Fruit fly (Drosophila melanogaster): ENCODE measurements around the gene ddbt.

ddbt gene

dm6 chr3L:294841-295408, 22.0 kb upstream of the ddbt start:
- TF ChIP-seq Myc (optimal IDR thresholded peaks at IDR 0.05), result no peak

dm6 chr3L:297240-297639, 19.6 kb upstream of the ddbt start:
- TF ChIP-seq Myc (optimal IDR thresholded peaks at IDR 0.05) (no peak), insv (optimal IDR thresholded peaks at IDR 0.05) (no peak), h (optimal IDR thresholded peaks at IDR 0.05) (no peak), Sin3A (optimal IDR thresholded peaks at IDR 0.05) (no peak), psq (optimal IDR thresholded peaks at IDR 0.05) (no peak), ttk (optimal IDR thresholded peaks at IDR 0.05) (no peak)

- TF ChIP-seq Sin3A (optimal IDR thresholded peaks at IDR 0.05), result no peak
- no peak for TF ChIP-seq h (optimal IDR thresholded peaks at IDR 0.05)
- no peak for TF ChIP-seq ttk (optimal IDR thresholded peaks at IDR 0.05)
- TF ChIP-seq psq (optimal IDR thresholded peaks at IDR 0.05), result no peak
- no peak for TF ChIP-seq insv (optimal IDR thresholded peaks at IDR 0.05)
- TF ChIP-seq Myc (optimal IDR thresholded peaks at IDR 0.05), result no peak
Measured at dm6 chr3L:298459-298858, 18.4 kb upstream of the ddbt start.

- TF ChIP-seq psq (optimal IDR thresholded peaks at IDR 0.05) (no peak), ttk (optimal IDR thresholded peaks at IDR 0.05) (no peak), insv (optimal IDR thresholded peaks at IDR 0.05) (no peak), h (optimal IDR thresholded peaks at IDR 0.05) (no peak), Sin3A (optimal IDR thresholded peaks at IDR 0.05) (no peak), Myc (optimal IDR thresholded peaks at IDR 0.05) (no peak)
Measured at dm6 chr3L:299952-300605, 16.8 kb upstream of the ddbt start.

dm6 chr3L:311607-312006, 5.3 kb upstream of the ddbt start:
- TF ChIP-seq insv (optimal IDR thresholded peaks at IDR 0.05) (no peak), Myc (optimal IDR thresholded peaks at IDR 0.05) (no peak), Sin3A (optimal IDR thresholded peaks at IDR 0.05) (no peak), psq (optimal IDR thresholded peaks at IDR 0.05) (no peak), ttk (optimal IDR thresholded peaks at IDR 0.05) (no peak), h (optimal IDR thresholded peaks at IDR 0.05) (no peak)

- no peak for TF ChIP-seq ttk (optimal IDR thresholded peaks at IDR 0.05)
- no peak for TF ChIP-seq Sin3A (optimal IDR thresholded peaks at IDR 0.05)
- no peak for TF ChIP-seq h (optimal IDR thresholded peaks at IDR 0.05)
- TF ChIP-seq Myc (optimal IDR thresholded peaks at IDR 0.05), result no peak
- TF ChIP-seq psq (optimal IDR thresholded peaks at IDR 0.05), result no peak
- TF ChIP-seq insv (optimal IDR thresholded peaks at IDR 0.05), result no peak
Measured at dm6 chr3L:312323-312722, 4.6 kb upstream of the ddbt start.

dm6 chr3L:315140-315539, 1.7 kb upstream of the ddbt start:
- no peak for TF ChIP-seq ttk (optimal IDR thresholded peaks at IDR 0.05)
- no peak for TF ChIP-seq psq (optimal IDR thresholded peaks at IDR 0.05)
- TF ChIP-seq insv (optimal IDR thresholded peaks at IDR 0.05), result no peak

- TF ChIP-seq psq (optimal IDR thresholded peaks at IDR 0.05) (no peak), Sin3A (optimal IDR thresholded peaks at IDR 0.05) (no peak), Myc (optimal IDR thresholded peaks at IDR 0.05) (no peak), insv (optimal IDR thresholded peaks at IDR 0.05) (no peak), ttk (optimal IDR thresholded peaks at IDR 0.05) (no peak)
Measured at dm6 chr3L:319145-320009, 2.5 kb downstream of the ddbt start, which contains the start of gene fwd. Gene fwd, minus strand, starts transcription at chr3L:319884.

dm6 chr3L:320010-320337, 3.1 kb downstream of the ddbt start:
- no peak for TF ChIP-seq Sin3A (optimal IDR thresholded peaks at IDR 0.05)
- no peak for TF ChIP-seq Myc (optimal IDR thresholded peaks at IDR 0.05)
- no peak for TF ChIP-seq ttk (optimal IDR thresholded peaks at IDR 0.05)
- TF ChIP-seq psq (optimal IDR thresholded peaks at IDR 0.05), result no peak
- TF ChIP-seq insv (optimal IDR thresholded peaks at IDR 0.05), result no peak
- no peak for TF ChIP-seq h (optimal IDR thresholded peaks at IDR 0.05)

- TF ChIP-seq Sin3A (optimal IDR thresholded peaks at IDR 0.05) (no peak), psq (optimal IDR thresholded peaks at IDR 0.05) (no peak), Myc (optimal IDR thresholded peaks at IDR 0.05) (no peak), insv (optimal IDR thresholded peaks at IDR 0.05) (no peak)
Measured at dm6 chr3L:320798-321197, 3.9 kb downstream of the ddbt start.

- TF ChIP-seq psq (optimal IDR thresholded peaks at IDR 0.05) (no peak), Sin3A (optimal IDR thresholded peaks at IDR 0.05) (no peak), Myc (optimal IDR thresholded peaks at IDR 0.05) (no peak), h (optimal IDR thresholded peaks at IDR 0.05) (no peak), insv (optimal IDR thresholded peaks at IDR 0.05) (no peak), ttk (optimal IDR thresholded peaks at IDR 0.05) (no peak)
Measured at dm6 chr3L:321495-321894, 4.6 kb downstream of the ddbt start.

- TF ChIP-seq Myc (optimal IDR thresholded peaks at IDR 0.05) (no peak), h (optimal IDR thresholded peaks at IDR 0.05) (no peak), ttk (optimal IDR thresholded peaks at IDR 0.05) (no peak), insv (optimal IDR thresholded peaks at IDR 0.05) (no peak), Sin3A (optimal IDR thresholded peaks at IDR 0.05) (no peak), psq (optimal IDR thresholded peaks at IDR 0.05) (no peak)
Measured at dm6 chr3L:324486-324885, 7.6 kb downstream of the ddbt start, which contains the start of gene CG32344. Gene CG32344, minus strand, starts transcription at chr3L:324720.
